Worm (Caenorhabditis elegans) whole organism, L1 larva: ENCODE data around the gene R06F6.8.

Source experiments
- fkh-10 ChIP-seq: sonication (generic microtip); optimal IDR thresholded peaks from 2 replicates; lab custom pipeline; 2017; ENCODE audit warnings: missing biosample characterization, missing genetic modification reagents, missing genetic modification characterization
- lir-3 ChIP-seq: sonication (generic microtip); optimal IDR thresholded peaks from 2 replicates; lab custom pipeline; 2016; ENCODE audit warnings: mild to moderate bottlenecking, missing genetic modification characterization, moderate library complexity, missing compliant biosample characterization; ENCODE audit not compliant: poor library complexity

DNA sequence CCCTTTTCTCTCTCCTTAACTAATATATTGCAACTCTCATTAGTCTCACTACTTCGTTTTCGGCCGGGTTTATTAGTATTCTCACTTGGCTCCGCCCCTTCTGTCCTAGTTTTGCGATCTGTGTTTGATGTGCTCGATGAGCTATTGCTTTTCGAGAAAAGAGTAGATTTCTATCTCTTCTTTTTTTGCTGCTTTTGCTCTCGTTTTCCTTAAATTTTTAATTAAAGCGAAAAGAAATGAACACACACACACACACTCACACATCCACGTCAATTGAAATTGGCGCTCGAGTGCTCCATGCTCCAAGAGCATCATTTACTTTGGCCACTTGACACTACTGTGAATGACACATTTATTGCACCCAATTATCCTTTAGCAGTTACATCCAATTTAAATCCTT, 15.3 kb downstream of the R06F6.8 start:
- no peak for TF ChIP-seq fkh-10 (GFP tag; lab: Kevin White, UChicago)
- no peak for TF ChIP-seq lir-3 (tag; lab: Kevin White, UChicago)
